Worm (Caenorhabditis elegans) whole organism, L1 larva: Measurements from ENCODE around the gene ttr-1.

Experiments
- C16A3.4 ChIP-seq: fragments of 150-350 bp; optimal IDR thresholded peaks from 2 replicates; lab custom pipeline; 2014; ENCODE audit warnings: missing biosample characterization, missing genetic modification characterization
- C34B4.2 ChIP-seq: sonication (generic microtip); optimal IDR thresholded peaks from 2 replicates; lab custom pipeline; 2017; ENCODE audit warnings: mild to moderate bottlenecking, missing genetic modification characterization, missing compliant biosample characterization
- Y116A8C.19 ChIP-seq: sonication (generic microtip); optimal IDR thresholded peaks from 2 replicates; lab custom pipeline; 2016; ENCODE audit warnings: missing compliant biosample characterization, missing genetic modification characterization, borderline replicate concordance
- aha-1 ChIP-seq: fragments of 150-350 bp; optimal IDR thresholded peaks from 2 replicates; lab custom pipeline; 2014; ENCODE audit warnings: missing biosample characterization, missing genetic modification characterization
- ama-1 ChIP-seq: fragments of 150-350 bp; optimal IDR thresholded peaks from 2 replicates; lab custom pipeline; 2014
- ceh-63 ChIP-seq: fragments of 200-800 bp; sonication (Bioruptor generic); optimal IDR thresholded peaks from 2 replicates; lab custom pipeline; 2018; ENCODE audit warnings: mild to moderate bottlenecking, missing genetic modification characterization, missing compliant biosample characterization
- ceh-82 ChIP-seq, 3 experiments: fragments of 150-350 bp in 1 of 3; sonication (generic microtip) in 2 of 3; optimal IDR thresholded peaks; 2 replicates each; lab custom pipeline; 2014 to 2017; ENCODE audit warnings: missing biosample characterization in 3 of 3, missing genetic modification characterization in 3 of 3
- ceh-88 ChIP-seq: fragments of 200-800 bp; sonication (Bioruptor generic); IDR thresholded peaks from 2 replicates; pipeline ENCODE4 v1.3.6; 2022; ENCODE audit warnings: missing genetic modification characterization, missing compliant biosample characterization
- dpl-1 ChIP-seq, 3 experiments: fragments of 150-350 bp in 2 of 3; sonication (generic microtip) in 1 of 3; optimal IDR thresholded peaks; 2 replicates each; lab custom pipeline; 2014 to 2017; ENCODE audit warnings: missing biosample characterization in 3 of 3, missing genetic modification characterization in 3 of 3, missing genetic modification reagents in 3 of 3
- efl-1 ChIP-seq, 4 experiments: fragments of 150-350 bp; optimal IDR thresholded peaks in 3 of 4; peaks in 1 of 4; 1 replicate in 1 of 4; 2 replicates in 3 of 4; lab custom pipeline; 2014; ENCODE audit warnings: missing biosample characterization in 2 of 4, missing genetic modification characterization in 2 of 4, missing genetic modification reagents in 2 of 4
- egl-27 ChIP-seq, 2 experiments: fragments of 150-350 bp in 1 of 2; sonication (generic microtip); optimal IDR thresholded peaks; 3 replicates each; lab custom pipeline; 2017 to 2018; ENCODE audit warnings: missing biosample characterization in 2 of 2, missing genetic modification characterization in 2 of 2, missing genetic modification reagents in 2 of 2
- elt-2 ChIP-seq: sonication (generic microtip); optimal IDR thresholded peaks from 2 replicates; lab custom pipeline; 2016; ENCODE audit warnings: missing genetic modification characterization, mild to moderate bottlenecking, inconsistent platforms, missing compliant biosample characterization, missing genetic modification reagents
- fkh-10 ChIP-seq: sonication (generic microtip); optimal IDR thresholded peaks from 2 replicates; lab custom pipeline; 2017; ENCODE audit warnings: missing biosample characterization, missing genetic modification reagents, missing genetic modification characterization
- fkh-4 ChIP-seq: sonication (generic microtip); optimal IDR thresholded peaks from 2 replicates; lab custom pipeline; 2016; ENCODE audit warnings: missing compliant biosample characterization, missing genetic modification characterization, borderline replicate concordance
- isw-1 ChIP-seq: fragments of 200-800 bp; sonication (Bioruptor generic); IDR thresholded peaks from 2 replicates; pipeline ENCODE4 v1.3.6; 2022; ENCODE audit warnings: missing genetic modification characterization, missing compliant biosample characterization
- lin-13 ChIP-seq: fragments of 150-350 bp; optimal IDR thresholded peaks from 2 replicates; lab custom pipeline; 2014; ENCODE audit warnings: missing biosample characterization, missing genetic modification reagents, missing genetic modification characterization
- lin-14 ChIP-seq: fragments of 200-800 bp; sonication (Bioruptor generic); optimal IDR thresholded peaks from 2 replicates; lab custom pipeline; 2018; ENCODE audit warnings: mild to moderate bottlenecking, missing genetic modification characterization, moderate library complexity, missing compliant biosample characterization
- lin-35 ChIP-seq, 2 experiments: fragments of 150-350 bp; optimal IDR thresholded peaks; 2 replicates each; lab custom pipeline; 2014; ENCODE audit warnings: missing biosample characterization in 2 of 2, missing genetic modification characterization in 2 of 2, missing genetic modification reagents in 2 of 2
- lir-3 ChIP-seq: sonication (generic microtip); optimal IDR thresholded peaks from 2 replicates; lab custom pipeline; 2016; ENCODE audit warnings: mild to moderate bottlenecking, missing genetic modification characterization, moderate library complexity, missing compliant biosample characterization; ENCODE audit not compliant: poor library complexity
- lsy-2 ChIP-seq, 2 experiments: fragments of 150-350 bp; optimal IDR thresholded peaks; 2 replicates each; lab custom pipeline; 2014; ENCODE audit warnings: missing biosample characterization in 2 of 2, missing genetic modification characterization in 2 of 2
- mef-2 ChIP-seq: fragments of 150-350 bp; optimal IDR thresholded peaks from 2 replicates; lab custom pipeline; 2014; ENCODE audit warnings: missing biosample characterization, missing genetic modification characterization
- nhr-12 ChIP-seq: sonication (generic microtip); optimal IDR thresholded peaks from 2 replicates; lab custom pipeline; 2017; ENCODE audit warnings: missing biosample characterization, missing genetic modification characterization
- nhr-20 ChIP-seq: sonication (generic microtip); optimal IDR thresholded peaks from 2 replicates; lab custom pipeline; 2016; ENCODE audit warnings: mild to moderate bottlenecking, missing genetic modification characterization, missing compliant biosample characterization
- nhr-47 ChIP-seq: sonication (generic microtip); optimal IDR thresholded peaks from 2 replicates; lab custom pipeline; 2016; ENCODE audit warnings: mild to moderate bottlenecking, missing genetic modification characterization, moderate library complexity, missing compliant biosample characterization
- nhr-71 ChIP-seq: sonication (generic microtip); optimal IDR thresholded peaks from 2 replicates; lab custom pipeline; 2016; ENCODE audit warnings: mild to moderate bottlenecking, missing genetic modification characterization, moderate library complexity, missing compliant biosample characterization
- nhr-84 ChIP-seq: sonication (generic microtip); optimal IDR thresholded peaks from 2 replicates; lab custom pipeline; 2017; ENCODE audit warnings: missing biosample characterization, missing genetic modification characterization
- nhr-85 ChIP-seq: sonication (generic microtip); peaks from one replicate; lab custom pipeline; 2016; ENCODE audit warnings: missing genetic modification characterization, inconsistent platforms, missing compliant biosample characterization
- pag-3 ChIP-seq: sonication (generic microtip); optimal IDR thresholded peaks from 2 replicates; lab custom pipeline; 2017; ENCODE audit warnings: missing genetic modification characterization, mild to moderate bottlenecking, missing compliant biosample characterization, antibody characterized with exemption, borderline replicate concordance; ENCODE audit not compliant: insufficient read depth
- pax-3 ChIP-seq: fragments of 200-800 bp; sonication (Bioruptor generic); optimal IDR thresholded peaks from 2 replicates; lab custom pipeline; 2018; ENCODE audit warnings: mild to moderate bottlenecking, missing genetic modification characterization, moderate library complexity, missing compliant biosample characterization
- pqm-1 ChIP-seq: sonication (generic microtip); optimal IDR thresholded peaks from 3 replicates; lab custom pipeline; 2017; ENCODE audit warnings: missing biosample characterization, missing genetic modification characterization
- skn-1 ChIP-seq: fragments of 150-350 bp; optimal IDR thresholded peaks from 2 replicates; lab custom pipeline; 2014; ENCODE audit warnings: missing biosample characterization, missing genetic modification characterization
- snpc-4 ChIP-seq: fragments of 150-350 bp; optimal IDR thresholded peaks from 2 replicates; lab custom pipeline; 2014; ENCODE audit warnings: missing biosample characterization, missing genetic modification characterization
- snu-23 ChIP-seq: sonication (generic microtip); optimal IDR thresholded peaks from 2 replicates; lab custom pipeline; 2016; ENCODE audit warnings: missing genetic modification characterization, missing compliant biosample characterization
- sox-4 ChIP-seq: sonication (generic microtip); optimal IDR thresholded peaks from 2 replicates; lab custom pipeline; 2016; ENCODE audit warnings: missing genetic modification characterization, missing compliant biosample characterization
- sptf-1 ChIP-seq: fragments of 150-350 bp; optimal IDR thresholded peaks from 2 replicates; lab custom pipeline; 2014; ENCODE audit warnings: missing biosample characterization, missing genetic modification characterization
- sup-37 ChIP-seq: fragments of 200-800 bp; sonication (Bioruptor generic); optimal IDR thresholded peaks from 2 replicates; lab custom pipeline; 2018; ENCODE audit warnings: mild to moderate bottlenecking, missing genetic modification characterization, missing compliant biosample characterization
- swsn-7 ChIP-seq: sonication (generic microtip); optimal IDR thresholded peaks from 2 replicates; lab custom pipeline; 2016; ENCODE audit warnings: missing genetic modification characterization, missing compliant biosample characterization
- unc-130 ChIP-seq: fragments of 150-350 bp; optimal IDR thresholded peaks from 2 replicates; lab custom pipeline; 2017; ENCODE audit warnings: missing biosample characterization, missing genetic modification characterization, inconsistent platforms
- unc-30 ChIP-seq: sonication (generic microtip); optimal IDR thresholded peaks from 2 replicates; lab custom pipeline; 2017; ENCODE audit warnings: missing biosample characterization, missing genetic modification characterization
- unc-86 ChIP-seq: sonication (generic microtip); optimal IDR thresholded peaks from 2 replicates; lab custom pipeline; 2016; ENCODE audit warnings: missing genetic modification characterization, missing compliant biosample characterization
- vab-15 ChIP-seq: sonication (generic microtip); optimal IDR thresholded peaks from 2 replicates; lab custom pipeline; 2017; ENCODE audit warnings: missing genotype, mild to moderate bottlenecking, missing genetic modification characterization, missing compliant biosample characterization
- zag-1 ChIP-seq: fragments of 150-350 bp; optimal IDR thresholded peaks from 2 replicates; lab custom pipeline; 2014; ENCODE audit warnings: missing biosample characterization, missing genetic modification characterization
- zip-4 ChIP-seq: fragments of 200-800 bp; sonication (Bioruptor generic); optimal IDR thresholded peaks from 2 replicates; lab custom pipeline; 2018; ENCODE audit warnings: mild to moderate bottlenecking, missing genetic modification characterization, moderate library complexity, missing compliant biosample characterization

Gene ttr-1

DNA sequence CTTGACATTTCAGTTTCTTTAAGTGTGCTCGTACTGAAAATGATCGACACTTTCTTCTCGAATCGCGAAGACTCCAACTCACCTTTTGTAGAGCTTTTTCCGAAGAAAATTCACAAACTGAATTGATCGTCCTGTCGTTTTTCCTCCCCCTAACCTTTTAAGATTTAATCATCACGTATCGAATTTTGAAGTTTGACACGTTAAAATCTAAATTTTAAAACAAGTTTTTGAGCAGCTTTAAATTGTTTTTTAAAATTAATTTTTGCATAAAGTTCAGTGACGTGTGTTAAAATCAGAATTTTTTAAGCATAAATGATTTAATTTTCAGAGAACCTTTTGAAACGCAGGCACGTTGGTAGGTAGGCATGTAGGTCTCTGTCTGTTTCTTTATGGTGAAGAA lies 37.6 kb upstream of the ttr-1 start, which contains the start of gene alg-4:
Gene alg-4 (minus strand): TSS at position 101 of the 400 bp plus-strand sequence.
- TF ChIP-seq sup-37 (GFP tag; lab: Kevin White, UChicago) (no peak), C16A3.4 (tag; lab: Kevin White, UChicago) (no peak), snu-23 (no peak), sox-4 (tag; lab: Kevin White, UChicago) (no peak), pqm-1 (tag; lab: Kevin White, UChicago) (no peak), fkh-4 (tag; lab: Kevin White, UChicago) (no peak), sptf-1 (no peak), nhr-84 (tag; lab: Kevin White, UChicago) (no peak), swsn-7 (no peak), unc-30 (no peak), zag-1 (tag; lab: Kevin White, UChicago) (no peak), unc-130 (no peak), C34B4.2 (tag; lab: Kevin White, UChicago) (no peak), snpc-4 (tag; lab: Kevin White, UChicago) (no peak)

- TF ChIP-seq ceh-88 (GFP tag; lab: Robert Waterston, UW) = no peak
- no peak for TF ChIP-seq elt-2 (tag; lab: Kevin White, UChicago)
- TF ChIP-seq skn-1 (tag; lab: Kevin White, UChicago) = no peak
- TF ChIP-seq ama-1 = no peak
- no peak for TF ChIP-seq nhr-84 (tag; lab: Kevin White, UChicago)
- TF ChIP-seq aha-1 (tag; lab: Kevin White, UChicago) = no peak
- no peak for TF ChIP-seq efl-1 (optimal IDR thresholded peaks at IDR 0.05; lab: Kevin White, UChicago)
- TF ChIP-seq efl-1 (GFP tag; optimal IDR thresholded peaks at IDR 0.05 in 1 of 2; lab: Kevin White, UChicago) = no peak
- no peak for TF ChIP-seq snpc-4 (tag; lab: Kevin White, UChicago)
- no peak for TF ChIP-seq nhr-20 (tag; lab: Kevin White, UChicago)
- no peak for TF ChIP-seq vab-15 (tag; lab: Kevin White, UChicago)
- TF ChIP-seq mef-2 = no peak
- no peak for TF ChIP-seq lin-13 (GFP tag; lab: Kevin White, UChicago)
- TF ChIP-seq, all 84 proteins: peak for 0
Observed at ce11 chrIII:9892855-9893254, 36.0 kb upstream of the ttr-1 start, which contains the start of gene mam-7. Gene mam-7, plus strand, starts transcription at chrIII:9893155.

DNA sequence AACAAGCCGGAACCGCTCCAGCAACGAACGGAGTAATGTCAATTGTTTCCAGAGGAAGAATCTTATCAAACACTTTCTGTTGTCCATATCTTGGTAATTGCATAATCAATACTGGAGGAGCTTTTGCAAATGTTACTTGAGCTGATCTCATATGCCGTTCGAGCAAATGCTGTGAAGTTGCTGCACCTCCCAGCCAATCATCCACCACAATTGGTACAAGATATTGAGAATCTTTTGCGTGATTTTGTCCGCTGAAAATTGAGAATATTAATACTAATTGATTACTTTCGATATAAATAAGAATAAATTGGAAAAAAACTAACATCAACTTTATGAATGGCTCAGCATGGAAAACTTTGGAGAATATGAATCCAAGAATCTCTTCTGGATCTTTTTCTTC lies 29.2 kb upstream of the ttr-1 start:
- TF ChIP-seq lin-14 (GFP tag; lab: Kevin White, UChicago) (no peak), nhr-71 (tag; lab: Kevin White, UChicago) (no peak), dpl-1 (GFP tag; optimal IDR thresholded peaks at IDR 0.05; lab: Kevin White, UChicago) (no peak), efl-1 (optimal IDR thresholded peaks at IDR 0.05; lab: Kevin White, UChicago) (no peak), efl-1 (GFP tag; optimal IDR thresholded peaks at IDR 0.05 in 1 of 2; lab: Kevin White, UChicago) (peak in 1 of 2 experiments; percentile 82), lir-3 (tag; lab: Kevin White, UChicago) (no peak), pag-3 (tag; lab: Kevin White, UChicago) (no peak)

DNA sequence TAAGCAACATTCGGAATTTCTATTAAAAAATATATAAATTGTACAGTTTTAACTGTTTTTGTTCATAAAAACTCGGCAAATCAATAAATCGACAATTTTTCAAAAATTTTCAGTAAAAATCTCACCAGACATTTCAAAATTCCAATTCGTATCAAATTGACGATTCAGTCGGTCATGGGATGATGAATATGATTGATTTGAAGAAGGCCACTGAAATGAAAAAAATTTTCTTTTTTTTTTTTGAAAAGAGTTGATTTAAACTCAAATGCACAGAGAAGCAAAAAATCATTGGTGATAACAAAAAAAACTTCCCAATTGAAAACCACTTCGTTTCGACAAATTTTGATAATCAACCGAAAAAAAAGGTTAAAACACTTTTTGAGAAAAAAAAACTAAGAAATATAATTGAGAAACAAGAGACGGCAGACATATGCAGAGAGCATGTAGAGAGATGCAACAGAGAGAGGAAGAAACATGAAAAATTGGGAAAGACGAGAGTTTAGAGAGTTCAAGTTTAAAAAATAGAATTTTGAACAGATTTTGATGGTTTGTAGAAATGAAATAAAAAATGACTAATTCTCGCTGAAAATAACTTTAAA lies 25.1 kb upstream of the ttr-1 start:
- TF ChIP-seq lir-3 (tag; lab: Kevin White, UChicago) (no peak), egl-27 (tag; optimal IDR thresholded peaks at IDR 0.05; lab: Kevin White, UChicago) (no peak), nhr-71 (tag; lab: Kevin White, UChicago) (no peak), nhr-85 (tag; lab: Kevin White, UChicago) (peak; percentile 18), lin-14 (GFP tag; lab: Kevin White, UChicago) (peak; percentile 21), elt-2 (tag; lab: Kevin White, UChicago) (peak; percentile 52)
- TF ChIP-seq, all 84 proteins: peak for 3

ce11 chrIII:9905307-9905706 lies 23.6 kb upstream of the ttr-1 start:
- TF ChIP-seq efl-1 (optimal IDR thresholded peaks at IDR 0.05; lab: Kevin White, UChicago) (peak in 1 of 2 experiments; percentile 1), efl-1 (GFP tag; optimal IDR thresholded peaks at IDR 0.05 in 1 of 2; lab: Kevin White, UChicago) (peak in 1 of 2 experiments; percentile 80), ceh-63 (GFP tag; lab: Kevin White, UChicago) (no peak), C34B4.2 (tag; lab: Kevin White, UChicago) (no peak), fkh-10 (GFP tag; lab: Kevin White, UChicago) (peak; percentile 65), lsy-2 (tag; optimal IDR thresholded peaks at IDR 0.05; lab: Kevin White, UChicago) (peak; percentile 8 to 27), isw-1 (GFP tag; lab: Robert Waterston, UW) (no peak), Y116A8C.19 (tag; lab: Kevin White, UChicago) (no peak), nhr-12 (no peak), snpc-4 (tag; lab: Kevin White, UChicago) (no peak), nhr-47 (tag; lab: Kevin White, UChicago) (no peak), pax-3 (tag; lab: Kevin White, UChicago) (no peak), lin-35 (GFP tag; optimal IDR thresholded peaks at IDR 0.05; lab: Kevin White, UChicago) (peak in 1 of 2 experiments; percentile 13), ceh-82 (tag; optimal IDR thresholded peaks at IDR 0.05; lab: Kevin White, UChicago) (no peak), zip-4 (GFP tag; lab: Kevin White, UChicago) (no peak), unc-86 (no peak)
